Worm (Caenorhabditis elegans): ENCODE results near the gene F44E5.17.

ce11 chrII:11742320-11742719 lies 6.1 kb downstream of the F44E5.17 start:
- TF ChIP-seq attf-4 (tag; optimal IDR thresholded peaks at IDR 0.05) (no peak), aly-2 (tag; optimal IDR thresholded peaks at IDR 0.05) (no peak), zfp-3 (GFP tag; conservative IDR thresholded peaks at IDR 0.05) (no peak), fkh-10 (GFP tag; optimal IDR thresholded peaks at IDR 0.05) (no peak), unc-39 (tag; optimal IDR thresholded peaks at IDR 0.05) (no peak), sdz-12 (GFP tag; optimal IDR thresholded peaks at IDR 0.05) (no peak), ceh-82 (tag; optimal IDR thresholded peaks at IDR 0.05) (no peak), F10B5.3 (tag; optimal IDR thresholded peaks at IDR 0.05) (no peak), gei-8 (GFP tag; optimal IDR thresholded peaks at IDR 0.05) (no peak), nhr-25 (tag; optimal IDR thresholded peaks at IDR 0.05; ENCODE audit: borderline replicate concordance, insufficient read depth) (no peak), dpl-1 (GFP tag; optimal IDR thresholded peaks at IDR 0.05) (no peak), nhr-41 (GFP tag; IDR thresholded peaks at IDR 0.05) (no peak)

Data from whole organism, L4 larva.